Worm (Caenorhabditis elegans) whole organism, late embryonic: ENCODE measurements around the gene T15B7.8.
A peak's percentile ranks its signal among the peaks of the same experiment; 100 is the strongest.

Experiments
- C08G9.2 ChIP-seq: sonication (generic microtip); optimal IDR thresholded peaks from 2 replicates; lab custom pipeline; 2016; ENCODE audit warnings: mild to moderate bottlenecking, missing genetic modification characterization, moderate library complexity, missing compliant biosample characterization
- F13H6.1 ChIP-seq: sonication (generic microtip); optimal IDR thresholded peaks from 2 replicates; lab custom pipeline; 2016; ENCODE audit warnings: missing genetic modification characterization, missing compliant biosample characterization
- K02D7.2 ChIP-seq: sonication (generic microtip); optimal IDR thresholded peaks from 2 replicates; lab custom pipeline; 2017; ENCODE audit warnings: mild to moderate bottlenecking, missing genetic modification characterization, missing compliant biosample characterization
- K09A11.1 ChIP-seq: sonication (generic microtip); optimal IDR thresholded peaks from 2 replicates; lab custom pipeline; 2017; ENCODE audit warnings: antibody characterized with exemption, mild to moderate bottlenecking, missing genetic modification characterization, missing compliant biosample characterization; ENCODE audit not compliant: insufficient read depth
- Y22D7AL.16 ChIP-seq: sonication (generic microtip); optimal IDR thresholded peaks from 2 replicates; lab custom pipeline; 2016; ENCODE audit warnings: missing genetic modification characterization, missing compliant biosample characterization
- ahr-1 ChIP-seq: sonication (generic microtip); optimal IDR thresholded peaks from 2 replicates; lab custom pipeline; 2016; ENCODE audit warnings: missing genetic modification characterization, missing compliant biosample characterization
- ceh-14 ChIP-seq: sonication (generic microtip); optimal IDR thresholded peaks from 2 replicates; lab custom pipeline; 2016; ENCODE audit warnings: missing genotype, missing genetic modification characterization, missing compliant biosample characterization
- ceh-18 ChIP-seq: sonication (generic microtip); optimal IDR thresholded peaks from 2 replicates; lab custom pipeline; 2016; ENCODE audit warnings: missing genetic modification characterization, missing compliant biosample characterization
- ceh-2 ChIP-seq: sonication (generic microtip); optimal IDR thresholded peaks from 2 replicates; lab custom pipeline; 2016; ENCODE audit warnings: missing genotype, missing genetic modification characterization, missing compliant biosample characterization
- ceh-24 ChIP-seq: sonication (generic microtip); optimal IDR thresholded peaks from 2 replicates; lab custom pipeline; 2016; ENCODE audit warnings: mild to moderate bottlenecking, missing genetic modification characterization, missing compliant biosample characterization
- ceh-31 ChIP-seq: sonication (generic microtip); optimal IDR thresholded peaks from 2 replicates; lab custom pipeline; 2016; ENCODE audit warnings: missing genetic modification characterization, missing compliant biosample characterization
- ceh-34 ChIP-seq: sonication (generic microtip); optimal IDR thresholded peaks from 2 replicates; lab custom pipeline; 2016; ENCODE audit warnings: mild to moderate bottlenecking, missing genetic modification characterization, missing compliant biosample characterization
- ceh-45 ChIP-seq: fragments of 200-800 bp; sonication (Bioruptor generic); IDR thresholded peaks from 2 replicates; pipeline ENCODE4 v1.3.6; 2022; ENCODE audit warnings: missing genetic modification reagents, missing genetic modification characterization, missing compliant biosample characterization
- ceh-48 ChIP-seq: sonication (generic microtip); optimal IDR thresholded peaks from 2 replicates; lab custom pipeline; 2016; ENCODE audit warnings: missing genetic modification characterization, inconsistent platforms, missing compliant biosample characterization
- che-1 ChIP-seq: sonication (generic microtip); optimal IDR thresholded peaks from 2 replicates; lab custom pipeline; 2016; ENCODE audit warnings: mild to moderate bottlenecking, missing genetic modification characterization, missing compliant biosample characterization
- dmd-4 ChIP-seq: sonication (generic microtip); optimal IDR thresholded peaks from 2 replicates; lab custom pipeline; 2016; ENCODE audit warnings: borderline replicate concordance, missing genetic modification characterization, missing compliant biosample characterization
- dve-1 ChIP-seq: sonication (generic microtip); optimal IDR thresholded peaks from 2 replicates; lab custom pipeline; 2017; ENCODE audit warnings: antibody characterized with exemption, mild to moderate bottlenecking, missing genetic modification characterization, missing compliant biosample characterization
- elt-2 ChIP-seq: sonication (generic microtip); optimal IDR thresholded peaks from 2 replicates; lab custom pipeline; 2016; ENCODE audit warnings: missing genetic modification reagents, missing genetic modification characterization, missing compliant biosample characterization
- elt-4 ChIP-seq: sonication (generic microtip); optimal IDR thresholded peaks from 2 replicates; lab custom pipeline; 2016; ENCODE audit warnings: missing genetic modification characterization, missing compliant biosample characterization
- fax-1 ChIP-seq: sonication (generic microtip); optimal IDR thresholded peaks from 2 replicates; lab custom pipeline; 2016; ENCODE audit warnings: missing genotype, missing genetic modification characterization, missing compliant biosample characterization
- fkh-10 ChIP-seq: fragments of 150-350 bp; optimal IDR thresholded peaks from 2 replicates; lab custom pipeline; 2014; ENCODE audit warnings: missing biosample characterization, missing genetic modification reagents, missing genetic modification characterization
- fkh-6 ChIP-seq: sonication (generic microtip); optimal IDR thresholded peaks from 2 replicates; lab custom pipeline; 2016; ENCODE audit warnings: missing genetic modification characterization, missing compliant biosample characterization
- hlh-13 ChIP-seq: fragments of 200-800 bp; sonication (Bioruptor generic); optimal IDR thresholded peaks from 2 replicates; lab custom pipeline; 2018; ENCODE audit warnings: mild to moderate bottlenecking, missing genetic modification characterization, missing compliant biosample characterization
- hlh-6 ChIP-seq: sonication (generic microtip); optimal IDR thresholded peaks from 2 replicates; lab custom pipeline; 2016; ENCODE audit warnings: missing genotype, missing genetic modification characterization, missing compliant biosample characterization
- hlh-8 ChIP-seq: sonication (generic microtip); optimal IDR thresholded peaks from 2 replicates; lab custom pipeline; 2016; ENCODE audit warnings: missing genotype, missing genetic modification characterization, missing compliant biosample characterization
- lin-11 ChIP-seq: fragments of 200-800 bp; sonication (Bioruptor generic); optimal IDR thresholded peaks from 2 replicates; lab custom pipeline; 2018; ENCODE audit warnings: mild to moderate bottlenecking, missing genetic modification characterization, missing compliant biosample characterization
- madf-2 ChIP-seq: sonication (generic microtip); optimal IDR thresholded peaks from 2 replicates; lab custom pipeline; 2017; ENCODE audit warnings: missing genetic modification characterization, missing compliant biosample characterization
- mec-3 ChIP-seq: sonication (generic microtip); optimal IDR thresholded peaks from 2 replicates; lab custom pipeline; 2016; ENCODE audit warnings: borderline replicate concordance, missing genetic modification characterization, missing compliant biosample characterization
- nfya-1 ChIP-seq: sonication (generic microtip); optimal IDR thresholded peaks from 2 replicates; lab custom pipeline; 2017; ENCODE audit warnings: missing genetic modification characterization, mild to moderate bottlenecking, missing compliant biosample characterization, antibody characterized with exemption, moderate library complexity
- nhr-11 ChIP-seq: fragments of 150-350 bp; optimal IDR thresholded peaks from 2 replicates; lab custom pipeline; 2014; ENCODE audit warnings: missing biosample characterization, missing genetic modification characterization
- nhr-232 ChIP-seq: sonication (generic microtip); optimal IDR thresholded peaks from 2 replicates; lab custom pipeline; 2016; ENCODE audit warnings: missing genetic modification characterization, missing compliant biosample characterization
- npax-4 ChIP-seq: sonication (generic microtip); optimal IDR thresholded peaks from 2 replicates; lab custom pipeline; 2016; ENCODE audit warnings: missing genetic modification characterization, missing compliant biosample characterization
- odd-2 ChIP-seq: sonication (generic microtip); optimal IDR thresholded peaks from 2 replicates; lab custom pipeline; 2017; ENCODE audit warnings: antibody characterized with exemption, mild to moderate bottlenecking, missing genetic modification characterization, missing compliant biosample characterization
- pag-3 ChIP-seq: sonication (generic microtip); optimal IDR thresholded peaks from 2 replicates; lab custom pipeline; 2016; ENCODE audit warnings: missing compliant biosample characterization, missing genetic modification characterization, borderline replicate concordance
- pax-1 ChIP-seq: fragments of 150-350 bp; optimal IDR thresholded peaks from 2 replicates; lab custom pipeline; 2014; ENCODE audit warnings: missing biosample characterization, missing genetic modification characterization
- pha-2 ChIP-seq: sonication (generic microtip); optimal IDR thresholded peaks from 2 replicates; lab custom pipeline; 2017; ENCODE audit warnings: mild to moderate bottlenecking, missing genetic modification characterization, missing compliant biosample characterization
- pha-4 ChIP-seq: fragments of 150-350 bp; optimal IDR thresholded peaks from 2 replicates; lab custom pipeline; 2018; ENCODE audit warnings: missing biosample characterization, missing genetic modification reagents, missing genetic modification characterization
- ref-2 ChIP-seq: sonication (generic microtip); optimal IDR thresholded peaks from 2 replicates; lab custom pipeline; 2016; ENCODE audit warnings: missing genetic modification characterization, missing compliant biosample characterization
- sdc-2 ChIP-seq: sonication (generic microtip); optimal IDR thresholded peaks from 2 replicates; lab custom pipeline; 2016; ENCODE audit warnings: missing genotype, missing genetic modification characterization, missing compliant biosample characterization
- sox-2 ChIP-seq: fragments of 200-800 bp; sonication (Bioruptor generic); IDR thresholded peaks from 2 replicates; pipeline ENCODE4 v1.3.6; 2022; ENCODE audit warnings: missing genetic modification reagents, missing genetic modification characterization, missing compliant biosample characterization
- sox-4 ChIP-seq: sonication (generic microtip); optimal IDR thresholded peaks from 2 replicates; lab custom pipeline; 2017; ENCODE audit warnings: mild to moderate bottlenecking, missing genetic modification characterization, inconsistent platforms, missing compliant biosample characterization
- tbx-2 ChIP-seq: sonication (generic microtip); optimal IDR thresholded peaks from 2 replicates; lab custom pipeline; 2016; ENCODE audit warnings: missing genetic modification characterization, missing compliant biosample characterization
- unc-42 ChIP-seq: sonication (generic microtip); optimal IDR thresholded peaks from 2 replicates; lab custom pipeline; 2016; ENCODE audit warnings: missing genotype, missing genetic modification characterization, missing compliant biosample characterization
- unc-55 ChIP-seq: sonication (generic microtip); optimal IDR thresholded peaks from 2 replicates; lab custom pipeline; 2017; ENCODE audit warnings: missing biosample characterization, missing genetic modification reagents, missing genetic modification characterization
- zip-5 ChIP-seq: sonication (generic microtip); optimal IDR thresholded peaks from 2 replicates; lab custom pipeline; 2016; ENCODE audit warnings: missing genetic modification characterization, missing compliant biosample characterization
- ztf-16 ChIP-seq: sonication (generic microtip); optimal IDR thresholded peaks from 2 replicates; lab custom pipeline; 2017; ENCODE audit warnings: missing genetic modification characterization, missing compliant biosample characterization

T15B7.8 gene

DNA sequence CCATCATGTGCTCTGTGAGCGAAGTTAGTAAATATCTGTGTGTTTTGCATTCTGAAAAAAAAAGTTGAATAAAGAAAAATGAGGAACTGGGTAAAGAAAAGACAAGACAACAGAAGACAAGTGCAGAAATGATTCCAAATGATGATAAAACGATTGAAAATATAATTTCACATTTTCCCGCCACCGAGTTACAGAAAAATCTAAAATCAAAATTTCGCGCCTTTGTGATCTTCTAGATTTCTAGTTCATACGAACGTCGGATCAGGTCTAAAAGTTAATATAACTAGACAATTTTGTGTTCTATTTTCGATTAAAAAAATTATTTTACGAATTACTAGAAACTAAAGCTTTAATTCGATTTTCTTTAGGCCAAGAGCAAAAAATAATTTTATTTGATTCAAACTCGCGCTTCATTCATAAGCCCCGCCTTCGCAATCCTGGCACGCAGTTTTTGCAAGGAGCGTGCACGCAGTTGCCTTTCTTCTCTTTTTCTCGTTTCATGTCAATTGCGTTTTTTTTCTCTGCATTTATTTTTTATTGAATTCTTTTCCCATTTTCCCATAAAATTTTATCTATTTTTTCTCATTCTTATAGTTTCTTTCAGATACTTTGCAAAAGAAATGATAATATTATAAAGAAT, 36.6 kb upstream of the T15B7.8 start, which contains the start of the genes spn-4 and spe-39:
TSS of gene spn-4 (minus strand) at position 51 of the 640 bp plus-strand sequence.
TSS of gene spe-39 (plus strand) at position 599 of the 640 bp plus-strand sequence.
- peak; percentile 47 for TF ChIP-seq madf-2
- no peak for TF ChIP-seq ceh-48 (tag; lab: Kevin White, UChicago)
- TF ChIP-seq dve-1 (tag; lab: Kevin White, UChicago): peak; percentile 29
- peak; percentile 10 for TF ChIP-seq zip-5 (tag; lab: Kevin White, UChicago)
- TF ChIP-seq nfya-1 (tag; lab: Kevin White, UChicago): peak; percentile 74
- peak; percentile 39 for TF ChIP-seq ceh-31
- peak; percentile 29 for TF ChIP-seq ztf-16
- TF ChIP-seq pha-4 (tag; lab: Kevin White, UChicago): no peak
- TF ChIP-seq ceh-45 (GFP tag; lab: Robert Waterston, UW): no peak
- TF ChIP-seq ceh-14 (tag; lab: Kevin White, UChicago): peak; percentile 8
- no peak for TF ChIP-seq hlh-13 (GFP tag; lab: Kevin White, UChicago)
- peak; percentile 1 for TF ChIP-seq unc-55 (GFP tag; lab: Kevin White, UChicago)
- TF ChIP-seq ceh-2 (tag; lab: Kevin White, UChicago): peak; percentile 20
- no peak for TF ChIP-seq dmd-4 (tag; lab: Kevin White, UChicago)
- TF ChIP-seq hlh-8 (tag; lab: Kevin White, UChicago): no peak
- TF ChIP-seq ceh-18 (tag; lab: Kevin White, UChicago): no peak
- TF ChIP-seq ceh-24: no peak
- TF ChIP-seq nhr-11: no peak
- no peak for TF ChIP-seq lin-11 (tag; lab: Kevin White, UChicago)
- TF ChIP-seq nhr-232 (tag; lab: Kevin White, UChicago): no peak
- TF ChIP-seq odd-2 (tag; lab: Kevin White, UChicago): peak; percentile 21
- TF ChIP-seq elt-2 (tag; lab: Kevin White, UChicago): peak; percentile 59
- TF ChIP-seq C08G9.2 (tag; lab: Kevin White, UChicago): peak; percentile 39
- no peak for TF ChIP-seq pag-3 (tag; lab: Kevin White, UChicago)
- peak; percentile 16 for TF ChIP-seq ref-2
- peak; percentile 71 for TF ChIP-seq unc-42 (tag; lab: Kevin White, UChicago)
- no peak for TF ChIP-seq mec-3 (tag; lab: Kevin White, UChicago)
- peak; percentile 62 for TF ChIP-seq sox-2
- TF ChIP-seq npax-4 (tag; lab: Kevin White, UChicago): no peak
- TF ChIP-seq fax-1 (tag; lab: Kevin White, UChicago): peak; percentile 7
- TF ChIP-seq K02D7.2: no peak
- no peak for TF ChIP-seq ceh-34
- no peak for TF ChIP-seq fkh-6 (tag; lab: Kevin White, UChicago)
- peak; percentile 48 for TF ChIP-seq tbx-2
- peak; percentile 30 for TF ChIP-seq Y22D7AL.16
- TF ChIP-seq pax-1: peak; percentile 64
- TF ChIP-seq che-1 (tag; lab: Kevin White, UChicago): no peak
- TF ChIP-seq K09A11.1 (tag; lab: Kevin White, UChicago): peak; percentile 35
- TF ChIP-seq sdc-2: no peak
- no peak for TF ChIP-seq ahr-1 (tag; lab: Kevin White, UChicago)
- TF ChIP-seq hlh-6 (tag; lab: Kevin White, UChicago): no peak
- TF ChIP-seq elt-4 (tag; lab: Kevin White, UChicago): no peak
- TF ChIP-seq fkh-10 (GFP tag; lab: Kevin White, UChicago): no peak
- TF ChIP-seq pha-2 (tag; lab: Kevin White, UChicago): no peak
- TF ChIP-seq F13H6.1: no peak
- peak; percentile 28 for TF ChIP-seq sox-4 (tag; lab: Kevin White, UChicago)
